Fruit fly (Drosophila melanogaster): ENCODE measurements around the gene inaF-D.

Gene inaF-D

DNA sequence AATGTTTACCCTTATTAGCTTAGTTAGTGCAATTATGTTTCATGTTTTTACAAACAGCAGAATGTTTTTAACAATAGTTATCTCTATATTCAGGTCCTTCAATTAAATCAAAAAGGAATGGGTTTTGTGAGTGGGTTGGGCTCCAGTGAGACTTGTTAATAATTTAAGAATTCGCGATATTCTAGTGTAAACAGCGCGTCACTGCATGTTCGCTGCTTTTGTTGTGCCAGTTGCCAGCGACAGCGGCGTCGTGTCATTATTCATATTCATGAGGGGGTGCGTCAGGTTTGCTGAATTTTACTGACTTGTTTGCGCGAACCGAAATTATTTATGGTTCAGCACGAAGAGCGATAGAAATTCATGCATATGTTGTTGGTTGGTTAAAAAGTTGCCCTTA, 13.6 kb downstream of the inaF-D start, which contains the start of gene Amun (continued):
- TF ChIP-seq CG7839 (tag; optimal IDR thresholded peaks at IDR 0.05) (peak; percentile 8), exex (tag; optimal IDR thresholded peaks at IDR 0.05) (no peak), bcd (GFP tag; optimal IDR thresholded peaks at IDR 0.05) (no peak), CG17612 (GFP tag; IDR thresholded peaks at IDR 0.05) (no peak; the same call in 1 of the 2 replicates), Rx (GFP tag; IDR thresholded peaks at IDR 0.05) (no peak), CG4360 (GFP tag; IDR thresholded peaks at IDR 0.05) (no peak), ci (GFP tag; IDR thresholded peaks at IDR 0.05) (peak; percentile 15; the same call in 1 of the 3 replicates), CG7372 (GFP tag; IDR thresholded peaks at IDR 0.05) (no peak), CG6791 (GFP tag; IDR thresholded peaks at IDR 0.05; ENCODE audit: partially characterized antibody) (no peak), CG15073 (GFP tag; optimal IDR thresholded peaks at IDR 0.05) (no peak), CG31441 (GFP tag; IDR thresholded peaks at IDR 0.05) (no peak), ase (GFP tag; IDR thresholded peaks at IDR 0.05) (no peak), Camta (GFP tag; optimal IDR thresholded peaks at IDR 0.05) (no peak), C15 (GFP tag; IDR thresholded peaks at IDR 0.05) (0 out of 3 replicates have a peak, but pooled peaks have one; percentile 17), Oli (tag; optimal IDR thresholded peaks at IDR 0.05) (no peak), CG18764 (GFP tag; optimal IDR thresholded peaks at IDR 0.05) (no peak), CG2875 (GFP tag; optimal IDR thresholded peaks at IDR 0.05) (no peak), CG17359 (tag; optimal IDR thresholded peaks at IDR 0.05) (no peak), zfh2 (GFP tag; optimal IDR thresholded peaks at IDR 0.05) (peak; percentile 49), chinmo (GFP tag; IDR thresholded peaks at IDR 0.05; ENCODE audit: partially characterized antibody) (no peak), Abd-B (GFP tag; optimal IDR thresholded peaks at IDR 0.05) (no peak), CG34422 (GFP tag; IDR thresholded peaks at IDR 0.05) (0 out of 3 replicates have a peak, but pooled peaks have one; percentile 17), Hey (tag; optimal IDR thresholded peaks at IDR 0.05) (no peak), TFAM (GFP tag; optimal IDR thresholded peaks at IDR 0.05) (no peak), CTCF (GFP tag; optimal IDR thresholded peaks at IDR 0.05) (no peak), CG1024 (GFP tag; IDR thresholded peaks at IDR 0.05) (no peak), nau (GFP tag; optimal IDR thresholded peaks at IDR 0.05) (no peak), CG10543 (GFP tag; optimal IDR thresholded peaks at IDR 0.05) (no peak), seq (GFP tag; IDR thresholded peaks at IDR 0.05) (no peak), CG8388 (GFP tag; optimal IDR thresholded peaks at IDR 0.05) (no peak), gcm2 (GFP tag; optimal IDR thresholded peaks at IDR 0.05) (no peak), CG2199 (GFP tag; IDR thresholded peaks at IDR 0.05) (no peak), Lim3 (GFP tag; IDR thresholded peaks at IDR 0.05) (no peak), cas (GFP tag; IDR thresholded peaks at IDR 0.05) (0 out of 2 replicates have a peak, but pooled peaks have one; percentile 39), CG3065 (GFP tag; optimal IDR thresholded peaks at IDR 0.05) (no peak), Chrac-16 (GFP tag; optimal IDR thresholded peaks at IDR 0.05) (no peak), Bdp1 (GFP tag; optimal IDR thresholded peaks at IDR 0.05) (no peak), lmd (GFP tag; IDR thresholded peaks at IDR 0.05) (peak; percentile 45; the same call in 1 of the 2 replicates), odd (GFP tag; optimal IDR thresholded peaks at IDR 0.05) (no peak)

DNA sequence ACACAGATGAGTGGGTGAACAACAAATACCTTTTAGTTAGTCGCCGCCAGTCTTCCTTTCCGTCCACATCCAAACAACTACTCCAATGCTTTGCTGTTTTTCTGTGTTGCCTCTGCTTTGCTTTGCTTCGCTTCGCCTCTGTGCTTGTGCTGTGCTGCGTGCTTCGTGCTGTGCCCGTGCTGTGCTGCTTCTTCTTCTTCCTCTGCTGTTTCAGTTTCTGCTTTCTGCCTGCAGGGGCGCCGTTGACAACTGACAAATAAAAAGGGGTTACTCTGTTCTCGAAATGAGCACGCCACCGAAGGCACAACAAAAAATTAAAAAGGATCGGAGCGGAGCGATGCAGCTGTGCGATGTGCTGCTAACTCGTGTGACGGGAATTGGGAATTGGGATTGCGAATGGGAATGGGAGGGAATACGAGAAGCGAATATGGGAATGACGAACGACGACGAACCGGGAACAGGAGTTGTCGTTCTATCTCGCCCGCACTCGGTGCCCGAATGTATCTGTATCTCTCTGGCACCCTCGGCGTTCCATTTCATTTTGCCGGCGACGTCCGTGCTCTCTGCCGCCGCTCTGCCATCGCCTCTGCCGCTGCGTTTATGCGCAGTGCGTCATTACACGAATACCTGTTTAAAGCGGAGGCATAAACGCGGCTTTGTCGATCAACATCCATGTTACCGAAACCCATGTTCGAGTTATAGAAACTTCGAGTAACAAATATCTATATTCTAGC, 14.2 kb downstream of the inaF-D start:
- TF ChIP-seq CG6765 (GFP tag; optimal IDR thresholded peaks at IDR 0.05) (peak; percentile 1), Jarid2 (GFP tag; optimal IDR thresholded peaks at IDR 0.05) (peak; percentile 60), CG10321 (GFP tag; IDR thresholded peaks at IDR 0.05) (peak; percentile 55), MTF-1 (GFP tag; optimal IDR thresholded peaks at IDR 0.05; ENCODE audit: borderline replicate concordance) (no peak), slbo (GFP tag; IDR thresholded peaks at IDR 0.05) (peak; percentile 84), NK7.1 (GFP tag; optimal IDR thresholded peaks at IDR 0.05) (peak; percentile 77), NC2β (GFP tag; optimal IDR thresholded peaks at IDR 0.05) (peak; percentile 23), Dip3 (GFP tag; optimal IDR thresholded peaks at IDR 0.05) (peak; percentile 61), CG6254 (GFP tag; optimal IDR thresholded peaks at IDR 0.05) (peak; percentile 49), CG32532 (GFP tag; IDR thresholded peaks at IDR 0.05) (peak; percentile 77), CG31365 (tag; optimal IDR thresholded peaks at IDR 0.05) (no peak), CG10543 (GFP tag; optimal IDR thresholded peaks at IDR 0.05) (peak; percentile 73), zfh1 (GFP tag; IDR thresholded peaks at IDR 0.05) (peak; percentile 70; the same call in 2 of the 3 replicates), oc (tag; optimal IDR thresholded peaks at IDR 0.05) (peak; percentile 53), CG15269 (tag; optimal IDR thresholded peaks at IDR 0.05) (peak; percentile 78)

Measured in whole organism, embryonic.